Fruit fly (Drosophila melanogaster): Measurements from ENCODE around the gene Cpr30F.

Gene Cpr30F

dm6 chr2L:9921401-9921800 is 11.6 kb downstream of the Cpr30F start, which contains the start of gene CG4592:
CG4592 (plus strand) TSS chr2L:9921633.
- TF ChIP-seq spab (GFP tag; optimal IDR thresholded peaks at IDR 0.05): peak; percentile 44
- TF ChIP-seq Sox14 (GFP tag; optimal IDR thresholded peaks at IDR 0.05): peak; percentile 74
- peak; percentile 84 for TF ChIP-seq CG6163 (GFP tag; IDR thresholded peaks at IDR 0.05)
- TF ChIP-seq vri (GFP tag; optimal IDR thresholded peaks at IDR 0.05): peak; percentile 82
- peak; percentile 74 for TF ChIP-seq Hr39 (GFP tag; optimal IDR thresholded peaks at IDR 0.05)
- TF ChIP-seq CG8319 (GFP tag; optimal IDR thresholded peaks at IDR 0.05): peak; percentile 5
- peak; percentile 44 for TF ChIP-seq Lpt (GFP tag; optimal IDR thresholded peaks at IDR 0.05)
- peak; percentile 55 for TF ChIP-seq CG9139 (GFP tag; optimal IDR thresholded peaks at IDR 0.05)
- TF ChIP-seq CG7368 (GFP tag; optimal IDR thresholded peaks at IDR 0.05): peak; percentile 50
- peak; percentile 86 for TF ChIP-seq esn (GFP tag; optimal IDR thresholded peaks at IDR 0.05)
- peak; percentile 83 for TF ChIP-seq CG15336 (GFP tag; IDR thresholded peaks at IDR 0.05)
- peak; percentile 83 for TF ChIP-seq Eip75B (GFP tag; optimal IDR thresholded peaks at IDR 0.05)
- TF ChIP-seq fd85E (GFP tag; optimal IDR thresholded peaks at IDR 0.05): no peak
- peak; percentile 85 for TF ChIP-seq eg (GFP tag; IDR thresholded peaks at IDR 0.05)
- peak; percentile 73 for TF ChIP-seq CG8119 (GFP tag; IDR thresholded peaks at IDR 0.05)
- peak; percentile 8 for TF ChIP-seq CG11902 (GFP tag; optimal IDR thresholded peaks at IDR 0.05)
- no peak for TF ChIP-seq ss (GFP tag; optimal IDR thresholded peaks at IDR 0.05)
- TF ChIP-seq Hr38 (GFP tag; optimal IDR thresholded peaks at IDR 0.05): no peak
- peak; percentile 76 for TF ChIP-seq topi (GFP tag; optimal IDR thresholded peaks at IDR 0.05)
- TF ChIP-seq fkh (GFP tag; optimal IDR thresholded peaks at IDR 0.05): peak; percentile 97
- peak; percentile 77 for TF ChIP-seq achi (GFP tag; optimal IDR thresholded peaks at IDR 0.05)
- peak; percentile 70 for TF ChIP-seq CG8632 (GFP tag; optimal IDR thresholded peaks at IDR 0.05)
- TF ChIP-seq Hr4 (GFP tag; optimal IDR thresholded peaks at IDR 0.05): peak; percentile 78
- TF ChIP-seq svp (GFP tag): peak; percentile 84
- TF ChIP-seq dac (GFP tag; optimal IDR thresholded peaks at IDR 0.05): no peak
- no peak for TF ChIP-seq Ets96B (tag; optimal IDR thresholded peaks at IDR 0.05)
- TF ChIP-seq salr (GFP tag; optimal IDR thresholded peaks at IDR 0.05): peak in 1 of 2 experiments; percentile 68
- peak; percentile 69 for TF ChIP-seq cyc (GFP tag; optimal IDR thresholded peaks at IDR 0.05)
- TF ChIP-seq Eip93F (GFP tag; optimal IDR thresholded peaks at IDR 0.05): peak; percentile 72
- peak; percentile 84 for TF ChIP-seq acj6 (GFP tag; optimal IDR thresholded peaks at IDR 0.05)
- peak; percentile 40 for TF ChIP-seq CG16779 (tag; optimal IDR thresholded peaks at IDR 0.05)
- peak; percentile 82 for TF ChIP-seq CG3919 (GFP tag; optimal IDR thresholded peaks at IDR 0.05)
- peak; percentile 72 for TF ChIP-seq CG3032 (tag; optimal IDR thresholded peaks at IDR 0.05)
- TF ChIP-seq CG6808 (GFP tag; optimal IDR thresholded peaks at IDR 0.05): peak; percentile 62
- TF ChIP-seq Met (GFP tag; optimal IDR thresholded peaks at IDR 0.05): peak; percentile 82
- TF ChIP-seq Ets21C (GFP tag; optimal IDR thresholded peaks at IDR 0.05): no peak
- TF ChIP-seq dsx (GFP tag; optimal IDR thresholded peaks at IDR 0.05; ENCODE audit: poor library complexity, severe bottlenecking): peak; percentile 63
- peak; percentile 77 for TF ChIP-seq net (GFP tag; optimal IDR thresholded peaks at IDR 0.05)
- TF ChIP-seq CG6854 (GFP tag; optimal IDR thresholded peaks at IDR 0.05): no peak
- TF ChIP-seq CG1621 (tag; optimal IDR thresholded peaks at IDR 0.05): peak; percentile 65
- peak; percentile 13; the same call in 1 of the 2 replicates for TF ChIP-seq CG11294 (GFP tag; IDR thresholded peaks at IDR 0.05)
- peak; percentile 72 for TF ChIP-seq CG34406 (GFP tag; optimal IDR thresholded peaks at IDR 0.05)
- peak; percentile 75 for TF ChIP-seq lz (GFP tag; optimal IDR thresholded peaks at IDR 0.05)
- no peak for TF ChIP-seq OdsH (GFP tag; optimal IDR thresholded peaks at IDR 0.05)
- peak; percentile 43 for TF ChIP-seq fd59A (GFP tag; optimal IDR thresholded peaks at IDR 0.05)
- TF ChIP-seq Smox (GFP tag; optimal IDR thresholded peaks at IDR 0.05): peak; percentile 81
- no peak for TF ChIP-seq Eip78C (GFP tag)
- TF ChIP-seq CG31627 (GFP tag; optimal IDR thresholded peaks at IDR 0.05): peak; percentile 70
- no peak for TF ChIP-seq CG10669 (GFP tag; optimal IDR thresholded peaks at IDR 0.05)
- TF ChIP-seq pdm3 (GFP tag; optimal IDR thresholded peaks at IDR 0.05): no peak
- peak; percentile 31; the same call in 1 of the 2 replicates for TF ChIP-seq Gug (GFP tag; IDR thresholded peaks at IDR 0.05)
- peak; percentile 28 for TF ChIP-seq Sox15 (GFP tag; optimal IDR thresholded peaks at IDR 0.05)
- peak; percentile 29 for TF ChIP-seq CG11762 (GFP tag; optimal IDR thresholded peaks at IDR 0.05; ENCODE audit: insufficient read depth)

All from whole organism, prepupa.